Worm (Caenorhabditis elegans): ENCODE results near the gene B0554.4.

DNA sequence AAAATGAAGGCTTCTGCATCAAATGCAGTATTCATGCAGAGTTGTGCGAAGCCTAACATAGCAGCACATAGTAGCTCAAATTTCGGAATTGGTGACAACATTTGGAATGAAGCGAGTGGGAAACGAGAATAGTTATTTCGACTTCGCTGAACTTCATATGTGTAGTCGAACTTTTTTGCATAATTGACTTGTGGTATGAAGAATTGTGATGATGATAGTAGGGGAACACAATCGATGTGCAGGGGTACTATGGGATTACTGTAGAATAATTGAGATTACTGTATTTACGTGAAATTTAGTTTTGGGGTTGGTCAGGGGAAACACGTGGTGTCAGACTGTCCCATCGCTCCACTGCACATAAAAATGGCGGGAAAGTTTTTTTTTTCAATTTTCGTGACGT is 12.0 kb downstream of the B0554.4 start, which contains the start of gene B0554.7:
- TF ChIP-seq rnt-1 (tag; optimal IDR thresholded peaks at IDR 0.05) (no peak), che-1 (tag; optimal IDR thresholded peaks at IDR 0.05) (no peak), fax-1 (tag; optimal IDR thresholded peaks at IDR 0.05) (no peak), dmd-4 (tag; optimal IDR thresholded peaks at IDR 0.05; ENCODE audit: borderline replicate concordance) (no peak), hlh-13 (GFP tag; optimal IDR thresholded peaks at IDR 0.05) (no peak), ama-1 (optimal IDR thresholded peaks at IDR 0.05) (no peak), hlh-30 (tag; optimal IDR thresholded peaks at IDR 0.05; ENCODE audit: insufficient read depth) (no peak), pha-4 (tag; optimal IDR thresholded peaks at IDR 0.05) (no peak), tbx-7 (tag; optimal IDR thresholded peaks at IDR 0.05) (no peak), ahr-1 (tag; optimal IDR thresholded peaks at IDR 0.05) (no peak), K09A11.1 (tag; optimal IDR thresholded peaks at IDR 0.05; ENCODE audit: insufficient read depth) (no peak), ref-2 (tag; optimal IDR thresholded peaks at IDR 0.05) (no peak), unc-3 (GFP tag; conservative IDR thresholded peaks at IDR 0.05) (no peak), unc-3 (tag; optimal IDR thresholded peaks at IDR 0.05) (no peak), nhr-11 (tag; optimal IDR thresholded peaks at IDR 0.05) (no peak)
